Worm (Caenorhabditis elegans) whole organism, L4 larva: ENCODE measurements around the gene ceh-86.

ENCODE experiments used
- ama-1 ChIP-seq: fragments of 150-350 bp; optimal IDR thresholded peaks from 2 replicates; lab custom pipeline; 2014; ENCODE audit warnings: inconsistent platforms, mixed read lengths
- attf-4 ChIP-seq: sonication (generic microtip); optimal IDR thresholded peaks from 3 replicates; lab custom pipeline; 2017; ENCODE audit warnings: missing biosample characterization, missing genetic modification characterization
- gei-8 ChIP-seq: fragments of 200-800 bp; sonication (Bioruptor generic); optimal IDR thresholded peaks from 2 replicates; lab custom pipeline; 2018; ENCODE audit warnings: mild to moderate bottlenecking, missing genetic modification characterization, missing compliant biosample characterization
- skn-1 ChIP-seq: fragments of 150-350 bp; optimal IDR thresholded peaks from 2 replicates; lab custom pipeline; 2014; ENCODE audit warnings: missing biosample characterization, missing genetic modification characterization
- snpc-1.2 ChIP-seq: fragments of 200-800 bp; sonication (Bioruptor generic); IDR thresholded peaks from 2 replicates; pipeline ENCODE4 v1.3.6; 2022; ENCODE audit warnings: missing genetic modification reagents, missing genetic modification characterization, missing compliant biosample characterization
- ztf-11 ChIP-seq: fragments of 150-350 bp; optimal IDR thresholded peaks from 2 replicates; lab custom pipeline; 2014; ENCODE audit warnings: missing biosample characterization, missing genetic modification characterization

DNA sequence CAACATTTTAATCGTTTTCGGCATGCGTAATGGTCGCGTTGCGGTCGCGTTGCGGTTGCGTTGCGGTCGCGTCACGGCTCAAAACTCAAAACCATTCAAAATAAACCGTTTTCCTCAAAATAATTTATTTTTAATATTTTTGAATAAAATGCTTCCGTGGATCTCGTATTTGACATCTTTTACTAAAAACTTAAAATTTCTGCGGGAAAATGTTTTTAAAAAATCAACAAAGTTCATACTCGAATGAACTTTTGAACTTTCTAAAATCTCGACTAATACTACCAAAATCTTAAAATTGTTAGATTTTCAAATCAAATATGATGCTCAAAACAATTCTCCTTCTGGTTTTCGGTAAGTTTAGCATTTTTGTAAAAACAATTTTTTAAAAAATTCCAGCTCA is 49.7 kb upstream of the ceh-86 start, which contains the start of gene F53G2.2:
- TF ChIP-seq ama-1: no peak
- no peak for TF ChIP-seq snpc-1.2
- no peak for TF ChIP-seq gei-8
- no peak for TF ChIP-seq attf-4 (tag; lab: Kevin White, UChicago)
- TF ChIP-seq skn-1 (tag; lab: Kevin White, UChicago): no peak
- no peak for TF ChIP-seq ztf-11 (tag; lab: Kevin White, UChicago)
